Worm (Caenorhabditis elegans): ENCODE data around the gene nrf-6.

- TF ChIP-seq aly-2 (tag; optimal IDR thresholded peaks at IDR 0.05) = no peak
- no peak for TF ChIP-seq sup-37 (GFP tag; optimal IDR thresholded peaks at IDR 0.05)
- no peak for TF ChIP-seq fos-1 (tag; optimal IDR thresholded peaks at IDR 0.05)
- TF ChIP-seq nhr-11 (tag; optimal IDR thresholded peaks at IDR 0.05) = no peak
- TF ChIP-seq ztf-4 (tag; optimal IDR thresholded peaks at IDR 0.05) = no peak
- no peak for TF ChIP-seq unc-62 (GFP tag; optimal IDR thresholded peaks at IDR 0.05)
- no peak for TF ChIP-seq alr-1 (tag; optimal IDR thresholded peaks at IDR 0.05; ENCODE audit: borderline replicate concordance)
- no peak for TF ChIP-seq snpc-4 (tag; optimal IDR thresholded peaks at IDR 0.05)
- TF ChIP-seq nhr-237 (tag; optimal IDR thresholded peaks at IDR 0.05) = no peak
- TF ChIP-seq Y116A8C.19 (tag; optimal IDR thresholded peaks at IDR 0.05; ENCODE audit: borderline replicate concordance) = no peak
- no peak for TF ChIP-seq efl-1 (optimal IDR thresholded peaks at IDR 0.05)
- no peak for TF ChIP-seq efl-1 (GFP tag; optimal IDR thresholded peaks at IDR 0.05 in 1 of 2)
- TF ChIP-seq snu-23 (GFP tag; optimal IDR thresholded peaks at IDR 0.05) = no peak
- no peak for TF ChIP-seq ces-1 (GFP tag; optimal IDR thresholded peaks at IDR 0.05)
These were observed 51.4 kb downstream of the nrf-6 start for ce11 chrII:7981084-7981483.
